Fruit fly (Drosophila melanogaster) Kc167 (cell line): ENCODE measurements around the gene Ziz.

Experiments used
- h ChIP-seq: fragments of >200 bp; optimal IDR thresholded peaks from 3 replicates; lab custom pipeline; 2018; ENCODE audit warnings: missing external identifiers
- psq ChIP-seq: fragments of >200 bp; optimal IDR thresholded peaks from 2 replicates; lab custom pipeline; 2017; ENCODE audit warnings: missing external identifiers
- ttk ChIP-seq: sonication (Bioruptor generic); optimal IDR thresholded peaks from 2 replicates; lab custom pipeline; 2017; ENCODE audit warnings: missing external identifiers

DNA sequence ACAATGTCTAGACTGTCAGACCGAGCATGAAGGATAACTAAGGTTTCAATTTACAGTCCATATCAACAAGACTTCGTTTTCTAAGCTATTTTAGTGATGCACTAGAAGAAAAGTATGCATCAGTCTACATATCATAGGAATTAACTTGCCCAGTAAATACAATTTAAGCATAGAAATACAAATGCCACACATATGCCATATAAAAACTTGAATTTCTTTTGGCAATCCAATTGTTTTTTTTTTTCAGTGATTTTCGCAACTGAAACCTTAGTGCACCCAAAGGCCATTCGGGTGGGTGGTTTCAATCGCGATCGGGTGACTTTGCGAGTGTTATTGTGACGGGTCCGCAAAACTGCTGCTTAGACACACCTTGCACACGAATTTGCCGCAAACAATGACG lies 24.5 kb upstream of the Ziz start:
- no peak for TF ChIP-seq h (lab: Kevin White, UChicago)
- no peak for TF ChIP-seq psq
- no peak for TF ChIP-seq ttk (lab: Kevin White, UChicago)
